Worm (Caenorhabditis elegans): ENCODE measurements around the gene R12C12.7.
A peak's percentile ranks its signal among the peaks of the same experiment; 100 is the strongest.

R12C12.7 gene

ce11 chrII:6055927-6056326 lies at the start of gene R12C12.7:
Gene R12C12.7 (minus strand): TSS chrII:6055985.
- no peak for TF ChIP-seq T22C8.4 (GFP tag; IDR thresholded peaks at IDR 0.05)
- no peak for TF ChIP-seq flt-1 (GFP tag; IDR thresholded peaks at IDR 0.05)
- TF ChIP-seq med-1 (GFP tag; optimal IDR thresholded peaks at IDR 0.05; ENCODE audit: insufficient read depth) = no peak
- TF ChIP-seq ztf-23 (GFP tag; IDR thresholded peaks at IDR 0.05) = no peak
- TF ChIP-seq klf-2 (GFP tag; conservative IDR thresholded peaks at IDR 0.05) = no peak
- no peak for TF ChIP-seq tab-1 (GFP tag; IDR thresholded peaks at IDR 0.05)
- no peak for TF ChIP-seq ztf-29 (GFP tag; IDR thresholded peaks at IDR 0.05)
- no peak for TF ChIP-seq ref-1 (GFP tag; conservative IDR thresholded peaks at IDR 0.05)
- TF ChIP-seq cog-1 (tag; optimal IDR thresholded peaks at IDR 0.05) = no peak

- TF ChIP-seq ref-1 (GFP tag; conservative IDR thresholded peaks at IDR 0.05) (no peak), klf-2 (GFP tag; conservative IDR thresholded peaks at IDR 0.05) (no peak), cog-1 (tag; optimal IDR thresholded peaks at IDR 0.05) (no peak), ztf-23 (GFP tag; IDR thresholded peaks at IDR 0.05) (no peak)
These were observed 48.2 kb upstream of the R12C12.7 start for ce11 chrII:6103986-6104385.

ce11 chrII:6101475-6101874 lies 45.7 kb upstream of the R12C12.7 start:
- TF ChIP-seq tab-1 (GFP tag; IDR thresholded peaks at IDR 0.05) (no peak), T22C8.4 (GFP tag; IDR thresholded peaks at IDR 0.05) (no peak), ref-1 (GFP tag; conservative IDR thresholded peaks at IDR 0.05) (no peak), med-1 (GFP tag; optimal IDR thresholded peaks at IDR 0.05; ENCODE audit: insufficient read depth) (no peak), ztf-29 (GFP tag; IDR thresholded peaks at IDR 0.05) (no peak), flt-1 (GFP tag; IDR thresholded peaks at IDR 0.05) (no peak), ztf-23 (GFP tag; IDR thresholded peaks at IDR 0.05) (no peak), cog-1 (tag; optimal IDR thresholded peaks at IDR 0.05) (no peak), klf-2 (GFP tag; conservative IDR thresholded peaks at IDR 0.05) (no peak)

DNA sequence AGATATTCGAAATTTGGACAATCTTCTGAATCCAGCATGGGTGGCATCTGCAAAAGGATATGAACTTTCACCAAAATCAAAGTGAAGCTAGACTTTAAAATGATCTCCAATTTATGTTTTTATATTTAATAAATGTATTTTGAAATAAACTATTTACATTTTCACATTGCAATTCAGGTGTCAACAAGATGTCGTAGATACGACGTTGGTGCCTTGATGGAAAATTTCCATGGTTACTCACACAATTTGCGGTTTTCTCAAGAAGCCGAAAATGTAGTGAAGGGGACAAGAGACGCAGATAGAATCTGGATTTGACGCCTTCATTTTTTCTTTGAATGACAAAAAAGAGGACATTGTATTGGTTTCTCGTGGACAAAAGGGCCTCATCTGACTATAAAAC lies 43.7 kb upstream of the R12C12.7 start, which contains the start of gene rgs-3:
TSS of gene rgs-3 (plus strand) at position 301 of the 400 bp plus-strand sequence.
- no peak for TF ChIP-seq T22C8.4 (GFP tag; IDR thresholded peaks at IDR 0.05)
- no peak for TF ChIP-seq flt-1 (GFP tag; IDR thresholded peaks at IDR 0.05)
- no peak for TF ChIP-seq klf-2 (GFP tag; conservative IDR thresholded peaks at IDR 0.05)
- TF ChIP-seq tab-1 (GFP tag; IDR thresholded peaks at IDR 0.05) = no peak
- TF ChIP-seq cog-1 (tag; optimal IDR thresholded peaks at IDR 0.05) = no peak
- no peak for TF ChIP-seq ztf-23 (GFP tag; IDR thresholded peaks at IDR 0.05)
- no peak for TF ChIP-seq ztf-29 (GFP tag; IDR thresholded peaks at IDR 0.05)
- TF ChIP-seq ref-1 (GFP tag; conservative IDR thresholded peaks at IDR 0.05) = no peak
- no peak for TF ChIP-seq med-1 (GFP tag; optimal IDR thresholded peaks at IDR 0.05; ENCODE audit: insufficient read depth)

ce11 chrII:6097441-6097840 lies 41.7 kb upstream of the R12C12.7 start, which contains the start of the genes tpp-2 and rbbp-5:
Gene tpp-2 (minus strand): TSS chrII:6097597.
Gene rbbp-5 (plus strand): TSS chrII:6097830.
- TF ChIP-seq T22C8.4 (GFP tag; IDR thresholded peaks at IDR 0.05) = 0 out of 2 replicates have a peak, but pooled peaks have one; percentile 17
- TF ChIP-seq flt-1 (GFP tag; IDR thresholded peaks at IDR 0.05) = 0 out of 2 replicates have a peak, but pooled peaks have one; percentile 47
- TF ChIP-seq ztf-23 (GFP tag; IDR thresholded peaks at IDR 0.05) = no peak

- TF ChIP-seq ztf-23 (GFP tag; IDR thresholded peaks at IDR 0.05) (no peak), flt-1 (GFP tag; IDR thresholded peaks at IDR 0.05) (no peak)
These were observed 35.6 kb upstream of the R12C12.7 start, which contains the start of the genes fbf-2 and nspg-3 for ce11 chrII:6091380-6091779. Gene fbf-2 (minus strand): TSS chrII:6091480. Gene nspg-3 (plus strand): TSS chrII:6091767.

- TF ChIP-seq med-1 (GFP tag; optimal IDR thresholded peaks at IDR 0.05; ENCODE audit: insufficient read depth) = no peak
- no peak for TF ChIP-seq ref-1 (GFP tag; conservative IDR thresholded peaks at IDR 0.05)
These were observed 26.8 kb upstream of the R12C12.7 start, which contains the start of gene F21H12.3 for ce11 chrII:6082620-6083019. Gene F21H12.3 (plus strand): TSS chrII:6082920.

DNA sequence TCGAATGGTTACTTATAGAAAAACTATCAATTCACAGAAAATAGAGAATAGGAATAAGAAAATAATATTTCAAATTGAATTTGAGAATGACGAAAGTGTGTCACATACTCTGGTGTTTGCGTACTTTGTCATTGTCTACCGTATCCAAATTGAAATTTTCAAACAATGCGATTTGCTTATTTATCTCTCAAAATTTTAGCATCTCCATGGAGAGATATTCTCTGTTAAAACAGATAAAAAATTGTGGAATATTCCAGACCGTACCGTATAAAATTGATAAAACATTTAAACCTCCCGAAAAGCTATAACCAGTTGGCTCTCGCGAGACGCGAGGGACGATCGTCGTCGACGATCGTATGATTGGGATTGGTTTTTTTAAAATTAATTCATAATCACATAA lies 25.0 kb upstream of the R12C12.7 start, which contains the start of gene fbf-1:
TSS of gene fbf-1 (minus strand) at position 101 of the 400 bp plus-strand sequence.
- TF ChIP-seq med-1 (GFP tag; optimal IDR thresholded peaks at IDR 0.05; ENCODE audit: insufficient read depth) = no peak
- TF ChIP-seq cog-1 (tag; optimal IDR thresholded peaks at IDR 0.05) = no peak
- TF ChIP-seq T22C8.4 (GFP tag; IDR thresholded peaks at IDR 0.05) = no peak
- no peak for TF ChIP-seq flt-1 (GFP tag; IDR thresholded peaks at IDR 0.05)
- TF ChIP-seq ref-1 (GFP tag; conservative IDR thresholded peaks at IDR 0.05) = no peak
- TF ChIP-seq ztf-29 (GFP tag; IDR thresholded peaks at IDR 0.05) = no peak
- TF ChIP-seq tab-1 (GFP tag; IDR thresholded peaks at IDR 0.05) = no peak
- no peak for TF ChIP-seq ztf-23 (GFP tag; IDR thresholded peaks at IDR 0.05)

ce11 chrII:6077604-6078003 lies 21.8 kb upstream of the R12C12.7 start, which contains the start of gene H12I13.6:
Gene H12I13.6 (plus strand): TSS chrII:6077904.
- no peak for TF ChIP-seq flt-1 (GFP tag; IDR thresholded peaks at IDR 0.05)

DNA sequence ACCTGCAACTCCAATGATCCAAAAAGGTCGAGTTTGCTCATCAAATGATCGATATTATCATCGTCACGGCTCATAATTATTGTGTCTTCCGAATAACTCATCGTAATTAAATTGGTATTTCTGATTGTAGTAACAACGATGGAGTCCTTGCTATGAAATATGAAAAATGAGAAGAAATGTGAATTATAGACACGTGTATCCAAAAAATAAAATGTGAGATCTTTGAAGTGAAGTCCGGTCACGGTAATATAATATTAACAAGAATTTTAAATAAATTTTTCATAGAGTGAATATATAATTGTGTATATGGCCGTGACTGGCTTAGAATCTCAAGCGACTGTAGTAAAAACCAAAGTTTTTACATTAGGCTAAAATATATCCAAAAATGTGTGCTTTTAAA lies 11.3 kb upstream of the R12C12.7 start, which contains the start of gene H12I13.1:
TSS of gene H12I13.1 (minus strand) at position 101 of the 400 bp plus-strand sequence.
- TF ChIP-seq klf-2 (GFP tag; conservative IDR thresholded peaks at IDR 0.05) (no peak), ztf-29 (GFP tag; IDR thresholded peaks at IDR 0.05) (no peak), med-1 (GFP tag; optimal IDR thresholded peaks at IDR 0.05; ENCODE audit: insufficient read depth) (no peak), ztf-23 (GFP tag; IDR thresholded peaks at IDR 0.05) (no peak), flt-1 (GFP tag; IDR thresholded peaks at IDR 0.05) (no peak), tab-1 (GFP tag; IDR thresholded peaks at IDR 0.05) (no peak), ref-1 (GFP tag; conservative IDR thresholded peaks at IDR 0.05) (no peak), cog-1 (tag; optimal IDR thresholded peaks at IDR 0.05) (no peak), T22C8.4 (GFP tag; IDR thresholded peaks at IDR 0.05) (no peak)

DNA sequence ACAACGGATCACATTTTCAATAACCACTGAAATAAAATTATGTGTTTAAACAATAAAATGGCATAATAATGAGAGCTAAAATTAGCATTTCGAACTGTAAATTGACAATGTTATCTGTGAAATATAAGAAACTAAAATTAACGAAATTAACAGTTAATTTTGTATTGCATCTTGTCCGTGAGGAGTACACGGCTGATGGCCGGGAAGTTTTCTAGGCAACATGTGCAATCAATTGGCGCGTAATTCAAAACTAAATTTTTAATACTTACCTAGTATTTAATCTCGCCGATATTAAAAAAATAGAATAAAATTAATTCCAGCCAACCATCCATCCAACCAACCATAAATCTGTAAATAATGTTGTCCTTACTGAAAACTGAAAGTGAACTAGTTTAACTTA lies 5.7 kb upstream of the R12C12.7 start:
- TF ChIP-seq flt-1 (GFP tag; IDR thresholded peaks at IDR 0.05) = no peak; the same call in 1 of the 2 replicates
- TF ChIP-seq cog-1 (tag; optimal IDR thresholded peaks at IDR 0.05) = peak; percentile 60
- TF ChIP-seq ztf-29 (GFP tag; IDR thresholded peaks at IDR 0.05) = no peak
- TF ChIP-seq ztf-23 (GFP tag; IDR thresholded peaks at IDR 0.05) = peak; percentile 77
- TF ChIP-seq ref-1 (GFP tag; conservative IDR thresholded peaks at IDR 0.05) = no peak

Data from whole organism, midembryonic.